Worm (Caenorhabditis elegans): ENCODE results near the gene C45G9.5.

- no peak for TF ChIP-seq him-1 (tag; optimal IDR thresholded peaks at IDR 0.05)
- TF ChIP-seq W03F9.2 (tag; optimal IDR thresholded peaks at IDR 0.05) = no peak
Measured at ce11 chrIII:5021689-5022088, 26.2 kb upstream of the C45G9.5 start, which contains the start of gene R144.3.
